Fruit fly (Drosophila melanogaster) whole organism, embryonic: Measurements from ENCODE around the gene CG7728.

Source experiments
- Ada2b ChIP-seq: fragments of 200-800 bp; sonication (Bioruptor generic); IDR thresholded peaks from 2 replicates; pipeline ENCODE4 v1.3.6; 2022; ENCODE audit warnings: missing biosample characterization, missing genetic modification characterization
- Adf1 ChIP-seq: fragments of 200-800 bp; sonication (Bioruptor generic); IDR thresholded peaks from 2 replicates; pipeline ENCODE4 v1.3.6; 2022; ENCODE audit warnings: missing biosample characterization, missing genetic modification characterization
- CG10366 ChIP-seq: fragments of 200-800 bp; sonication (Bioruptor generic); IDR thresholded peaks from 2 replicates; pipeline ENCODE4 v1.3.6; 2022; ENCODE audit warnings: missing biosample characterization, missing genetic modification characterization
- CG10959 ChIP-seq: fragments of 200-800 bp; sonication (Bioruptor generic); IDR thresholded peaks from 2 replicates; pipeline ENCODE4 v1.3.6; 2022; ENCODE audit warnings: missing biosample characterization, missing genetic modification characterization
- CG12659 ChIP-seq: fragments of 200-800 bp; sonication (Bioruptor generic); optimal IDR thresholded peaks from 3 replicates; lab custom pipeline; 2017; ENCODE audit warnings: mild to moderate bottlenecking, missing biosample characterization, missing genetic modification reagents, missing genetic modification characterization
- CG13287 ChIP-seq: fragments of 200-800 bp; sonication (Bioruptor generic); IDR thresholded peaks from 2 replicates; pipeline ENCODE4 v1.3.6; 2022; ENCODE audit warnings: missing biosample characterization, missing genetic modification characterization; ENCODE audit not compliant: partially characterized antibody
- CG13296 ChIP-seq: fragments of 200-800 bp; sonication (Bioruptor generic); optimal IDR thresholded peaks from 3 replicates; lab custom pipeline; 2018; ENCODE audit warnings: missing biosample characterization, mild to moderate bottlenecking, missing genetic modification characterization
- CG14667 ChIP-seq: fragments of 200-800 bp; sonication (Bioruptor generic); IDR thresholded peaks from 2 replicates; pipeline ENCODE4 v1.3.6; 2022; ENCODE audit warnings: missing biosample characterization, missing genetic modification characterization
- CG14710 ChIP-seq: fragments of 200-800 bp; sonication (Bioruptor generic); optimal IDR thresholded peaks from 3 replicates; lab custom pipeline; 2019; ENCODE audit warnings: missing biosample characterization, mild to moderate bottlenecking, missing genetic modification characterization, moderate library complexity
- CG18764 ChIP-seq: fragments of 200-800 bp; sonication (Bioruptor generic); optimal IDR thresholded peaks from 3 replicates; lab custom pipeline; 2016; ENCODE audit warnings: missing biosample characterization, missing genetic modification characterization
- CG2199 ChIP-seq: fragments of 200-800 bp; sonication (Bioruptor generic); IDR thresholded peaks from 3 replicates; pipeline ENCODE4 v1.3.6; 2022; ENCODE audit warnings: missing biosample characterization, missing genetic modification characterization
- CG31365 ChIP-seq: fragments of 200-800 bp; sonication (Bioruptor generic); optimal IDR thresholded peaks from 2 replicates; lab custom pipeline; 2018; ENCODE audit warnings: missing biosample characterization, mild to moderate bottlenecking, missing genetic modification characterization
- CG32767 ChIP-seq: fragments of 200-800 bp; sonication (Bioruptor generic); IDR thresholded peaks from 2 replicates; pipeline ENCODE4 v1.3.6; 2022; ENCODE audit warnings: missing biosample characterization, missing genetic modification characterization
- CG34224 ChIP-seq: fragments of 200-800 bp; sonication (Bioruptor generic); IDR thresholded peaks from 3 replicates; pipeline ENCODE4 v1.3.6; 2022; ENCODE audit warnings: missing biosample characterization, missing genetic modification characterization; ENCODE audit not compliant: partially characterized antibody
- CG3847 ChIP-seq: fragments of 200-800 bp; sonication (Bioruptor generic); IDR thresholded peaks from 2 replicates; pipeline ENCODE4 v1.3.6; 2022; ENCODE audit warnings: missing biosample characterization, missing genetic modification characterization
- CG7271 ChIP-seq: fragments of 200-800 bp; sonication (Bioruptor generic); optimal IDR thresholded peaks from 2 replicates; lab custom pipeline; 2018; ENCODE audit warnings: missing biosample characterization, mild to moderate bottlenecking, missing genetic modification characterization, moderate library complexity
- CG7372 ChIP-seq: fragments of 200-800 bp; sonication (Bioruptor generic); IDR thresholded peaks from 2 replicates; pipeline ENCODE4 v1.3.6; 2022; ENCODE audit warnings: missing biosample characterization, missing genetic modification characterization
- CG9797 ChIP-seq: fragments of 200-800 bp; sonication (Bioruptor generic); optimal IDR thresholded peaks from 3 replicates; lab custom pipeline; 2018; ENCODE audit warnings: missing biosample characterization, mild to moderate bottlenecking, missing genetic modification characterization
- CoRest ChIP-seq: fragments of 200-800 bp; sonication (Bioruptor generic); optimal IDR thresholded peaks from 3 replicates; lab custom pipeline; 2018; ENCODE audit warnings: missing biosample characterization, mild to moderate bottlenecking, missing genetic modification characterization, moderate library complexity
- Eip74EF ChIP-seq, 2 experiments: fragments of 200-800 bp in 1 of 2; fragments of >200 bp in 1 of 2; sonication (Bioruptor generic) in 1 of 2; optimal IDR thresholded peaks; 2 replicates each; lab custom pipeline; 2017 to 2019; ENCODE audit warnings: missing biosample characterization in 2 of 2, missing genetic modification characterization in 2 of 2, mild to moderate bottlenecking in 1 of 2, moderate library complexity in 1 of 2
- Fer1 ChIP-seq: fragments of 200-800 bp; sonication (Bioruptor generic); optimal IDR thresholded peaks from 2 replicates; lab custom pipeline; 2017; ENCODE audit warnings: missing biosample characterization, mild to moderate bottlenecking, missing genetic modification characterization
- Gsc ChIP-seq: fragments of 200-800 bp; sonication (Bioruptor generic); IDR thresholded peaks from 2 replicates; pipeline ENCODE4 v1.3.6; 2022; ENCODE audit warnings: missing biosample characterization, missing genetic modification characterization
- HmgD ChIP-seq: fragments of 200-800 bp; sonication (Bioruptor generic); optimal IDR thresholded peaks from 3 replicates; lab custom pipeline; 2016; ENCODE audit warnings: missing biosample characterization, missing genetic modification characterization
- Lhr ChIP-seq: fragments of 200-800 bp; sonication (Bioruptor generic); optimal IDR thresholded peaks from 3 replicates; lab custom pipeline; 2017; ENCODE audit warnings: mild to moderate bottlenecking, missing biosample characterization, missing genetic modification reagents, missing genetic modification characterization
- MBD-R2 ChIP-seq: fragments of 200-800 bp; sonication (Bioruptor generic); IDR thresholded peaks from 2 replicates; pipeline ENCODE4 v1.3.6; 2022; ENCODE audit warnings: missing biosample characterization, missing genetic modification characterization
- MTF-1 ChIP-seq: fragments of 200-800 bp; sonication (Bioruptor generic); optimal IDR thresholded peaks from 2 replicates; lab custom pipeline; 2018; ENCODE audit warnings: missing biosample characterization, mild to moderate bottlenecking, missing genetic modification characterization, borderline replicate concordance
- Med ChIP-seq: fragments of 200-800 bp; sonication (Bioruptor generic); peaks from one replicate; lab custom pipeline; 2016; ENCODE audit warnings: missing biosample characterization, missing genetic modification characterization, mild to moderate bottlenecking, inconsistent platforms, moderate library complexity
- Mes4 ChIP-seq: fragments of 200-800 bp; sonication (Bioruptor generic); optimal IDR thresholded peaks from 2 replicates; lab custom pipeline; 2016; ENCODE audit warnings: missing biosample characterization, missing genetic modification characterization
- PHDP ChIP-seq: fragments of 200-800 bp; sonication (Bioruptor generic); optimal IDR thresholded peaks from 3 replicates; lab custom pipeline; 2018; ENCODE audit warnings: missing biosample characterization, mild to moderate bottlenecking, missing genetic modification characterization, moderate library complexity
- Rfx ChIP-seq: fragments of 200-800 bp; sonication (Bioruptor generic); IDR thresholded peaks from 2 replicates; pipeline ENCODE4 v1.3.6; 2022; ENCODE audit warnings: missing biosample characterization, missing genetic modification characterization
- Six4 ChIP-seq: fragments of 200-800 bp; sonication (Bioruptor generic); optimal IDR thresholded peaks from 2 replicates; lab custom pipeline; 2016; ENCODE audit warnings: missing biosample characterization, missing genetic modification characterization
- TFAM ChIP-seq: fragments of 200-800 bp; sonication (Bioruptor generic); optimal IDR thresholded peaks from 2 replicates; lab custom pipeline; 2017; ENCODE audit warnings: missing biosample characterization, missing genetic modification characterization, inconsistent platforms
- ap ChIP-seq: fragments of 200-800 bp; sonication (Bioruptor generic); IDR thresholded peaks from 2 replicates; pipeline ENCODE4 v1.3.6; 2022; ENCODE audit warnings: missing biosample characterization, missing genetic modification characterization
- ash1 ChIP-seq: fragments of 200-800 bp; sonication (Bioruptor generic); optimal IDR thresholded peaks from 2 replicates; lab custom pipeline; 2018; ENCODE audit warnings: missing biosample characterization, mild to moderate bottlenecking, missing genetic modification characterization
- bowl ChIP-seq: fragments of 200-800 bp; sonication (Bioruptor generic); IDR thresholded peaks from 2 replicates; pipeline ENCODE4 v1.3.6; 2022; ENCODE audit warnings: missing biosample characterization, missing genetic modification characterization
- danr ChIP-seq: fragments of 200-800 bp; sonication (Bioruptor generic); IDR thresholded peaks from 2 replicates; pipeline ENCODE4 v1.3.6; 2022; ENCODE audit warnings: missing biosample characterization, missing genetic modification characterization
- fru ChIP-seq: fragments of >200 bp; optimal IDR thresholded peaks from 2 replicates; lab custom pipeline; 2017
- ftz-f1 ChIP-seq: fragments of 200-800 bp; sonication (Bioruptor generic); optimal IDR thresholded peaks from 2 replicates; lab custom pipeline; 2016; ENCODE audit warnings: missing biosample characterization, missing genetic modification characterization
- gem ChIP-seq: fragments of 200-800 bp; sonication (Bioruptor generic); optimal IDR thresholded peaks from 2 replicates; lab custom pipeline; 2019; ENCODE audit warnings: missing biosample characterization, mild to moderate bottlenecking, missing genetic modification characterization, moderate library complexity
- hkb ChIP-seq, 2 experiments: fragments of 200-800 bp in 1 of 2; fragments of >200 bp in 1 of 2; sonication (Bioruptor generic) in 1 of 2; IDR thresholded peaks in 1 of 2; optimal IDR thresholded peaks in 1 of 2; 2 replicates each; pipeline versions ENCODE4 v1.3.6 to Lab custom; 2017 to 2022; ENCODE audit warnings: missing biosample characterization in 1 of 2, missing genetic modification characterization in 1 of 2
- ken ChIP-seq: fragments of 200-800 bp; sonication (Bioruptor generic); IDR thresholded peaks from 3 replicates; pipeline ENCODE4 v1.3.6; 2022; ENCODE audit warnings: missing biosample characterization, missing genetic modification characterization
- luna ChIP-seq: fragments of 200-800 bp; sonication (Bioruptor generic); optimal IDR thresholded peaks from 2 replicates; lab custom pipeline; 2016; ENCODE audit warnings: missing biosample characterization, missing genetic modification characterization
- maf-S ChIP-seq: fragments of 200-800 bp; sonication (Bioruptor generic); optimal IDR thresholded peaks from 2 replicates; lab custom pipeline; 2016; ENCODE audit warnings: missing biosample characterization, missing genetic modification characterization
- onecut ChIP-seq: fragments of 200-800 bp; sonication (Bioruptor generic); IDR thresholded peaks from 2 replicates; pipeline ENCODE4 v1.3.6; 2022; ENCODE audit warnings: missing biosample characterization, missing genetic modification characterization
- phol ChIP-seq: fragments of 200-800 bp; sonication (Bioruptor generic); optimal IDR thresholded peaks from 3 replicates; lab custom pipeline; 2018; ENCODE audit warnings: missing biosample characterization, mild to moderate bottlenecking, missing genetic modification characterization, moderate library complexity
- sna ChIP-seq: fragments of 200-800 bp; sonication (Bioruptor generic); IDR thresholded peaks from 2 replicates; pipeline ENCODE4 v1.3.6; 2022; ENCODE audit warnings: missing biosample characterization, missing genetic modification characterization; ENCODE audit not compliant: partially characterized antibody
- stwl ChIP-seq: fragments of 200-800 bp; sonication (Bioruptor generic); optimal IDR thresholded peaks from 3 replicates; lab custom pipeline; 2018; ENCODE audit warnings: missing biosample characterization, mild to moderate bottlenecking, missing genetic modification characterization, moderate library complexity
- tgo ChIP-seq: fragments of 200-800 bp; sonication (Bioruptor generic); IDR thresholded peaks from 3 replicates; pipeline ENCODE4 v1.3.6; 2022; ENCODE audit warnings: missing biosample characterization, missing genetic modification characterization
- vvl ChIP-seq: fragments of 200-800 bp; sonication (Bioruptor generic); IDR thresholded peaks from 2 replicates; pipeline ENCODE4 v1.3.6; 2022; ENCODE audit warnings: missing biosample characterization, missing genetic modification characterization

The CG7728 gene

DNA sequence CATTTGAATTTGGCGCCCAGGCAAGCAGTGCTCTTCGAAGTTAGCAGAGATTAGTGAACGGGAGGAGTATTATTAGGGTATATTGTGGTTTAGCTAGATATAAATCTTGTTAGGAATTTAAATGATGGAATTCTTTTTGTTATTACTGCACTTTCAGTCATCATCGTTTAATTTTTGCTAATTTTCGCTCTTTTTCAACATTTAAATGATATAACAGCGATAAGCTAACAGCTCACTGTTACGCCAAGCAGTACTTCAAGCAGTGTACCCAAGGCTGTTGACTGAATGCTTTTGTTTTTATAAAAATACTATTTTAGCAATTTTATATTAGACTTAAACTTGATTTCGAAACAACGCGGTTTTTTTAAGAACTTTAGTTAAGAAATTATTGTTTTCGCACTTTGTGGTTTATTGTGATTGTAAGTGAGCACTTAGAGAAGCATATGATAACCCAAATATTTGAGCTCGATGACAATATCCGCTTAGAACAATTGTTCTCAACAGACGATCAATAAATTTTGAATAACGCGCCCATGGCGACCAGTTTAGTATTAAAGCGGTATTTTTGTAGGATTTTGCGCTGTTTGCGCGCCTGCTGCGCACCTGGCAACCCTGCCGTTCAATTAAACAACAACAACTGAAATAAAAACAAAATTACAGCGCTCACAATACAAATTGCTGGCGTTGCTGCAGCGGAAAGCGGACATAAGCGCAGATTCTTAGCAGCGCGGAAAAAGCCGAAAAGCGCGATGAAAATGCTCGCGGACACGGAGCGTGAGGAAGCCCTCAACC is 34.5 kb downstream of the CG7728 start (continued):
- TF ChIP-seq CG14710 (tag; lab: Kevin White, UChicago) (no peak), CG13296 (GFP tag; lab: Kevin White, UChicago) (peak; percentile 7), CG12659 (GFP tag; lab: Kevin White, UChicago) (peak; percentile 42), danr (no peak), gem (peak; percentile 10), CG14667 (no peak), CoRest (tag; lab: Kevin White, UChicago) (peak; percentile 3), CG9797 (peak; percentile 63), Eip74EF (GFP tag; optimal IDR thresholded peaks at IDR 0.05; lab: Kevin White, UChicago) (peak in 1 of 2 experiments; percentile 80), PHDP (tag; lab: Kevin White, UChicago) (no peak), MBD-R2 (GFP tag; lab: Robert Waterston, UW) (peak; percentile 58; the same call in 1 of the 2 replicates), Adf1 (peak; percentile 70), ftz-f1 (GFP tag; lab: Kevin White, UChicago) (no peak), CG32767 (no peak), CG10959 (GFP tag; lab: Robert Waterston, UW) (no peak), CG7372 (no peak), tgo (GFP tag; lab: Robert Waterston, UW) (no peak), CG18764 (no peak), sna (0 out of 2 replicates have a peak, but pooled peaks have one; percentile 14), Six4 (no peak), Rfx (peak; percentile 37; the same call in 1 of the 2 replicates), fru (lab: Kevin White, UChicago) (no peak), phol (tag; lab: Kevin White, UChicago) (peak; percentile 11), CG7271 (tag; lab: Kevin White, UChicago) (peak; percentile 6), CG2199 (GFP tag; lab: Robert Waterston, UW) (0 out of 3 replicates have a peak, but pooled peaks have one; percentile 8), Ada2b (no peak), stwl (tag; lab: Kevin White, UChicago) (peak; percentile 10), hkb (optimal IDR thresholded peaks at IDR 0.05; lab: Kevin White, UChicago) (no peak), hkb (GFP tag; IDR thresholded peaks at IDR 0.05; lab: Robert Waterston, UW) (0 out of 2 replicates have a peak, but pooled peaks have one; percentile 19), TFAM (no peak), CG10366 (no peak), CG31365 (tag; lab: Kevin White, UChicago) (peak; percentile 95), bowl (GFP tag; lab: Robert Waterston, UW) (no peak), CG13287 (GFP tag; lab: Robert Waterston, UW) (peak; percentile 44), HmgD (GFP tag; lab: Kevin White, UChicago) (peak; percentile 15), Med (peak; percentile 49), ash1 (no peak), Fer1 (GFP tag; lab: Kevin White, UChicago) (no peak), CG34224 (GFP tag; lab: Robert Waterston, UW) (no peak), ken (no peak), CG3847 (GFP tag; lab: Robert Waterston, UW) (no peak), ap (GFP tag; lab: Robert Waterston, UW) (no peak), maf-S (no peak), Lhr (GFP tag; lab: Kevin White, UChicago) (peak; percentile 12), onecut (GFP tag; lab: Robert Waterston, UW) (no peak; the same call in 1 of the 2 replicates), Gsc (no peak), vvl (GFP tag; lab: Robert Waterston, UW) (peak; percentile 30; the same call in 1 of the 2 replicates), MTF-1 (GFP tag; lab: Kevin White, UChicago) (no peak), luna (GFP tag; lab: Kevin White, UChicago) (no peak), Mes4 (GFP tag; lab: Kevin White, UChicago) (no peak)
